Worm (Caenorhabditis elegans) whole organism, L4 larva: ENCODE results near the gene ttbk-8.2.

Experiments
- F26F4.8 ChIP-seq: fragments of 200-800 bp; sonication (Bioruptor generic); conservative IDR thresholded peaks from 2 replicates; pipeline ENCODE4 v1.3.6; 2022; ENCODE audit warnings: missing genetic modification characterization, missing compliant biosample characterization
- T26A8.4 ChIP-seq: fragments of 200-800 bp; sonication (Bioruptor generic); IDR thresholded peaks from 2 replicates; pipeline ENCODE4 v1.3.6; 2022; ENCODE audit warnings: missing genetic modification characterization, missing compliant biosample characterization
- aha-1 ChIP-seq: fragments of 150-350 bp; peaks from one replicate; lab custom pipeline; 2014; ENCODE audit warnings: missing biosample characterization, missing genetic modification characterization
- ama-1 ChIP-seq: fragments of 150-350 bp; optimal IDR thresholded peaks from 2 replicates; lab custom pipeline; 2014; ENCODE audit warnings: inconsistent platforms, mixed read lengths
- attf-4 ChIP-seq: sonication (generic microtip); optimal IDR thresholded peaks from 3 replicates; lab custom pipeline; 2017; ENCODE audit warnings: missing biosample characterization, missing genetic modification characterization
- ces-1 ChIP-seq: fragments of 150-350 bp; sonication (generic microtip); optimal IDR thresholded peaks from 4 replicates; lab custom pipeline; 2014; ENCODE audit warnings: missing biosample characterization, missing genetic modification reagents, missing genetic modification characterization
- cey-2 ChIP-seq: sonication (generic microtip); optimal IDR thresholded peaks from 3 replicates; lab custom pipeline; 2017; ENCODE audit warnings: missing genetic modification characterization, mild to moderate bottlenecking, missing compliant biosample characterization, antibody characterized with exemption, borderline replicate concordance; ENCODE audit not compliant: insufficient read depth
- ctbp-1 ChIP-seq: fragments of 200-800 bp; sonication (Bioruptor generic); IDR thresholded peaks from 2 replicates; pipeline ENCODE4 v1.3.6; 2022; ENCODE audit warnings: missing genetic modification reagents, missing genetic modification characterization, missing compliant biosample characterization
- daf-16 ChIP-seq, 3 experiments: sonication (generic microtip); optimal IDR thresholded peaks; 2 replicates each; lab custom pipeline; 2016 to 2017; ENCODE audit warnings: missing genetic modification characterization in 3 of 3, missing genetic modification reagents in 3 of 3, mild to moderate bottlenecking in 2 of 3, missing compliant biosample characterization in 2 of 3, missing biosample characterization in 1 of 3, moderate library complexity in 1 of 3
- daf-19 ChIP-seq: fragments of 200-800 bp; sonication (Bioruptor generic); conservative IDR thresholded peaks from 2 replicates; pipeline ENCODE4 v1.3.6; 2022; ENCODE audit warnings: missing genetic modification characterization, missing compliant biosample characterization
- dmd-6 ChIP-seq: fragments of 200-800 bp; sonication (Bioruptor generic); IDR thresholded peaks from 2 replicates; pipeline ENCODE4 v1.3.6; 2022; ENCODE audit warnings: missing genetic modification reagents, missing genetic modification characterization, missing compliant biosample characterization
- dmd-9 ChIP-seq: fragments of 200-800 bp; sonication (Bioruptor generic); IDR thresholded peaks from 2 replicates; pipeline ENCODE4 v1.3.6; 2022; ENCODE audit warnings: missing genetic modification reagents, missing genetic modification characterization, missing compliant biosample characterization
- hif-1 ChIP-seq, 2 experiments: sonication (generic microtip); optimal IDR thresholded peaks; 2 replicates each; lab custom pipeline; 2016 to 2017; ENCODE audit warnings: missing compliant biosample characterization in 2 of 2, missing genetic modification characterization in 2 of 2, missing genetic modification reagents in 2 of 2, missing genotype in 2 of 2, mild to moderate bottlenecking in 1 of 2
- hlh-30 ChIP-seq: sonication (generic microtip); optimal IDR thresholded peaks from 2 replicates; lab custom pipeline; 2017; ENCODE audit warnings: antibody characterized with exemption, mild to moderate bottlenecking, missing genetic modification characterization, missing compliant biosample characterization; ENCODE audit not compliant: insufficient read depth
- hmg-1.1 ChIP-seq: fragments of 200-800 bp; sonication (Bioruptor generic); IDR thresholded peaks from 2 replicates; pipeline ENCODE4 v1.3.6; 2022; ENCODE audit warnings: missing genetic modification reagents, missing genetic modification characterization, missing compliant biosample characterization
- lin-13 ChIP-seq: fragments of 150-350 bp; optimal IDR thresholded peaks from 2 replicates; lab custom pipeline; 2014; ENCODE audit warnings: missing biosample characterization, missing genetic modification reagents, missing genetic modification characterization
- lsy-2 ChIP-seq, 2 experiments: fragments of 150-350 bp in 1 of 2; sonication (generic microtip) in 1 of 2; optimal IDR thresholded peaks; 2 replicates each; lab custom pipeline; 2014 to 2017; ENCODE audit warnings: missing biosample characterization in 2 of 2, missing genetic modification characterization in 2 of 2
- madf-9 ChIP-seq: fragments of 200-800 bp; sonication (Bioruptor generic); conservative IDR thresholded peaks from 2 replicates; pipeline ENCODE4 v1.3.6; 2022; ENCODE audit warnings: missing genetic modification reagents, missing genetic modification characterization, missing compliant biosample characterization
- mdl-1 ChIP-seq, 2 experiments: fragments of 150-350 bp in 1 of 2; sonication (generic microtip) in 1 of 2; optimal IDR thresholded peaks; 2 replicates each; lab custom pipeline; 2014 to 2017; ENCODE audit warnings: missing biosample characterization in 2 of 2, missing genetic modification characterization in 2 of 2
- mdt-29 ChIP-seq: fragments of 200-800 bp; sonication (Bioruptor generic); IDR thresholded peaks from 2 replicates; pipeline ENCODE4 v1.3.6; 2022; ENCODE audit warnings: missing genetic modification reagents, missing genetic modification characterization, missing compliant biosample characterization
- mes-2 ChIP-seq: sonication (generic microtip); optimal IDR thresholded peaks from 2 replicates; lab custom pipeline; 2016; ENCODE audit warnings: missing genotype, mild to moderate bottlenecking, missing genetic modification characterization, missing compliant biosample characterization; ENCODE audit not compliant: poor library complexity, severe bottlenecking
- nhr-10 ChIP-seq: fragments of 150-350 bp; optimal IDR thresholded peaks from 2 replicates; lab custom pipeline; 2014; ENCODE audit warnings: missing biosample characterization, missing genetic modification characterization
- nhr-102 ChIP-seq: sonication (generic microtip); optimal IDR thresholded peaks from 2 replicates; lab custom pipeline; 2016; ENCODE audit warnings: mild to moderate bottlenecking, missing genetic modification characterization, moderate library complexity, missing compliant biosample characterization
- nhr-11 ChIP-seq: fragments of 150-350 bp; optimal IDR thresholded peaks from 2 replicates; lab custom pipeline; 2014; ENCODE audit warnings: missing biosample characterization, missing genetic modification characterization
- nhr-25 ChIP-seq: sonication (generic microtip); optimal IDR thresholded peaks from 2 replicates; lab custom pipeline; 2017; ENCODE audit warnings: missing genetic modification characterization, mild to moderate bottlenecking, missing compliant biosample characterization, antibody characterized with exemption, moderate library complexity, borderline replicate concordance; ENCODE audit not compliant: insufficient read depth
- nhr-28 ChIP-seq: fragments of 150-350 bp; optimal IDR thresholded peaks from 2 replicates; lab custom pipeline; 2014; ENCODE audit warnings: missing biosample characterization, missing genetic modification characterization
- nhr-41 ChIP-seq: fragments of 200-800 bp; sonication (Bioruptor generic); IDR thresholded peaks from 2 replicates; pipeline ENCODE4 v1.3.6; 2022; ENCODE audit warnings: missing genetic modification reagents, missing genetic modification characterization, missing compliant biosample characterization
- nhr-48 ChIP-seq: sonication (generic microtip); optimal IDR thresholded peaks from 2 replicates; lab custom pipeline; 2016; ENCODE audit warnings: mild to moderate bottlenecking, missing genetic modification characterization, missing compliant biosample characterization
- nhr-6 ChIP-seq: fragments of 150-350 bp; optimal IDR thresholded peaks from 2 replicates; lab custom pipeline; 2014; ENCODE audit warnings: missing biosample characterization, missing genetic modification characterization
- nhr-77 ChIP-seq: fragments of 150-350 bp; optimal IDR thresholded peaks from 2 replicates; lab custom pipeline; 2014; ENCODE audit warnings: missing biosample characterization, missing genetic modification characterization
- pha-4 ChIP-seq, 2 experiments: fragments of 150-350 bp in 1 of 2; fragments of 200-800 bp in 1 of 2; sonication (Bioruptor generic) in 1 of 2; IDR thresholded peaks in 1 of 2; optimal IDR thresholded peaks in 1 of 2; 2 replicates each; pipeline versions ENCODE4 v1.3.6 to Lab custom; 2014 to 2022; ENCODE audit warnings: missing genetic modification characterization in 2 of 2, missing genetic modification reagents in 2 of 2, missing biosample characterization in 1 of 2, missing compliant biosample characterization in 1 of 2
- pqm-1 ChIP-seq: sonication (generic microtip); optimal IDR thresholded peaks from 2 replicates; lab custom pipeline; 2017; ENCODE audit warnings: missing biosample characterization, missing genetic modification characterization
- rbr-2 ChIP-seq: sonication (generic microtip); optimal IDR thresholded peaks from 2 replicates; lab custom pipeline; 2016; ENCODE audit warnings: missing genotype, missing genetic modification characterization, missing compliant biosample characterization
- snpc-1.2 ChIP-seq: fragments of 200-800 bp; sonication (Bioruptor generic); IDR thresholded peaks from 2 replicates; pipeline ENCODE4 v1.3.6; 2022; ENCODE audit warnings: missing genetic modification reagents, missing genetic modification characterization, missing compliant biosample characterization
- snpc-4 ChIP-seq: fragments of 150-350 bp; optimal IDR thresholded peaks from 2 replicates; lab custom pipeline; 2014; ENCODE audit warnings: missing biosample characterization, missing genetic modification characterization
- tra-1 ChIP-seq: fragments of 200-800 bp; sonication (Bioruptor generic); IDR thresholded peaks from 2 replicates; pipeline ENCODE4 v1.3.6; 2022; ENCODE audit warnings: missing genetic modification reagents, missing genetic modification characterization, missing compliant biosample characterization
- unc-130 ChIP-seq: sonication (generic microtip); optimal IDR thresholded peaks from 2 replicates; lab custom pipeline; 2016; ENCODE audit warnings: missing genetic modification reagents, missing genetic modification characterization, missing compliant biosample characterization
- unc-62 ChIP-seq, 3 experiments: fragments of 150-350 bp in 1 of 3; sonication (generic microtip); optimal IDR thresholded peaks in 2 of 3; peaks in 1 of 3; 1 replicate in 1 of 3; 2 replicates in 2 of 3; lab custom pipeline; 2014 to 2017; ENCODE audit warnings: missing biosample characterization in 3 of 3, missing genetic modification characterization in 3 of 3, missing genetic modification reagents in 3 of 3, missing genotype in 1 of 3
- zip-11 ChIP-seq: fragments of 200-800 bp; sonication (Bioruptor generic); IDR thresholded peaks from 2 replicates; pipeline ENCODE4 v1.3.6; 2022; ENCODE audit warnings: missing genetic modification characterization, missing compliant biosample characterization
- zip-2 ChIP-seq: fragments of 150-350 bp; optimal IDR thresholded peaks from 2 replicates; lab custom pipeline; 2014; ENCODE audit warnings: missing biosample characterization, missing genetic modification characterization

The ttbk-8.2 gene

ce11 chrIV:5593804-5594214 is 37.9 kb upstream of the ttbk-8.2 start (continued):
- TF ChIP-seq ama-1 (peak; percentile 16), nhr-25 (peak; percentile 83), nhr-77 (tag; lab: Kevin White, UChicago) (peak; percentile 8), mes-2 (tag; lab: Kevin White, UChicago) (peak; percentile 23), snpc-4 (tag; lab: Kevin White, UChicago) (no peak), zip-11 (GFP tag; lab: Robert Waterston, UW) (no peak), dmd-6 (GFP tag; lab: Robert Waterston, UW) (peak; percentile 50), daf-16 (GFP tag; optimal IDR thresholded peaks at IDR 0.05; lab: Kevin White, UChicago) (peak in 1 of 2 experiments; percentile 99), daf-16 (tag; optimal IDR thresholded peaks at IDR 0.05; lab: Kevin White, UChicago) (peak; percentile 93), nhr-11 (tag; lab: Kevin White, UChicago) (peak; percentile 92), lin-13 (GFP tag; lab: Kevin White, UChicago) (peak; percentile 8), nhr-6 (tag; lab: Kevin White, UChicago) (peak; percentile 47), mdt-29 (GFP tag; lab: Robert Waterston, UW) (no peak)

- TF ChIP-seq hlh-30 (tag; lab: Kevin White, UChicago) (peak; percentile 23), mes-2 (tag; lab: Kevin White, UChicago) (no peak), daf-19 (GFP tag; lab: Robert Waterston, UW) (no peak)
Observed at ce11 chrIV:5595567-5595966, 36.2 kb upstream of the ttbk-8.2 start.

- TF ChIP-seq zip-2 (no peak), hif-1 (tag; optimal IDR thresholded peaks at IDR 0.05; lab: Kevin White, UChicago) (peak in 1 of 2 experiments; percentile 0), nhr-102 (no peak), zip-11 (GFP tag; lab: Robert Waterston, UW) (no peak), dmd-9 (GFP tag; lab: Robert Waterston, UW) (0 out of 2 replicates have a peak, but pooled peaks have one; percentile 22), rbr-2 (tag; lab: Kevin White, UChicago) (peak; percentile 26), unc-130 (GFP tag; lab: Kevin White, UChicago) (no peak), ama-1 (peak; percentile 45), nhr-10 (tag; lab: Kevin White, UChicago) (no peak), unc-62 (GFP tag; optimal IDR thresholded peaks at IDR 0.05 in 1 of 2; lab: Kevin White, UChicago) (no peak), unc-62 (tag; optimal IDR thresholded peaks at IDR 0.05; lab: Kevin White, UChicago) (no peak), nhr-28 (peak; percentile 71), pqm-1 (tag; lab: Kevin White, UChicago) (no peak), ctbp-1 (GFP tag; lab: Robert Waterston, UW) (no peak), daf-16 (GFP tag; optimal IDR thresholded peaks at IDR 0.05; lab: Kevin White, UChicago) (peak in 1 of 2 experiments; percentile 91), daf-16 (tag; optimal IDR thresholded peaks at IDR 0.05; lab: Kevin White, UChicago) (peak; percentile 26), madf-9 (GFP tag; lab: Robert Waterston, UW) (no peak), F26F4.8 (GFP tag; lab: Robert Waterston, UW) (no peak), tra-1 (GFP tag; lab: Robert Waterston, UW) (no peak), cey-2 (tag; lab: Kevin White, UChicago) (no peak), nhr-48 (tag; lab: Kevin White, UChicago) (no peak), ces-1 (GFP tag; lab: Kevin White, UChicago) (no peak), snpc-1.2 (no peak)
Observed at ce11 chrIV:5598515-5599132, 33.1 kb upstream of the ttbk-8.2 start.

- TF ChIP-seq pqm-1 (tag; lab: Kevin White, UChicago): no peak
- peak; percentile 17 to 52 for TF ChIP-seq mdl-1 (tag; optimal IDR thresholded peaks at IDR 0.05; lab: Kevin White, UChicago)
- TF ChIP-seq snpc-4 (tag; lab: Kevin White, UChicago): no peak
- peak; percentile 47; the same call in 1 of the 2 replicates for TF ChIP-seq snpc-1.2
- peak in 1 of 2 experiments; percentile 98 for TF ChIP-seq unc-62 (GFP tag; optimal IDR thresholded peaks at IDR 0.05 in 1 of 2; lab: Kevin White, UChicago)
- no peak for TF ChIP-seq unc-62 (tag; optimal IDR thresholded peaks at IDR 0.05; lab: Kevin White, UChicago)
- TF ChIP-seq nhr-48 (tag; lab: Kevin White, UChicago): no peak
- peak; percentile 98 for TF ChIP-seq aha-1 (tag; lab: Kevin White, UChicago)
- peak; percentile 34; the same call in 1 of the 2 replicates for TF ChIP-seq T26A8.4 (GFP tag; lab: Robert Waterston, UW)
- TF ChIP-seq nhr-41 (GFP tag; lab: Robert Waterston, UW): no peak
- TF ChIP-seq pha-4 (GFP tag; IDR thresholded peaks at IDR 0.05; lab: Robert Waterston, UW): no peak
- TF ChIP-seq pha-4 (tag; optimal IDR thresholded peaks at IDR 0.05; lab: Kevin White, UChicago): peak; percentile 59
- no peak for TF ChIP-seq attf-4 (tag; lab: Kevin White, UChicago)
- peak; percentile 35 for TF ChIP-seq mes-2 (tag; lab: Kevin White, UChicago)
- peak; percentile 54 for TF ChIP-seq hmg-1.1 (GFP tag; lab: Robert Waterston, UW)
- TF ChIP-seq cey-2 (tag; lab: Kevin White, UChicago): no peak
- TF ChIP-seq lsy-2 (tag; optimal IDR thresholded peaks at IDR 0.05; lab: Kevin White, UChicago): peak in 1 of 2 experiments; percentile 37
- TF ChIP-seq nhr-28: peak; percentile 15
- no peak for TF ChIP-seq unc-130 (GFP tag; lab: Kevin White, UChicago)
- TF ChIP-seq nhr-6 (tag; lab: Kevin White, UChicago): peak; percentile 44
Observed at ce11 chrIV:5600316-5600715, 31.4 kb upstream of the ttbk-8.2 start.
